Worm (Caenorhabditis elegans) whole organism, L1 larva: ENCODE data around the gene cee-1.

Experiments used
- Y116A8C.19 ChIP-seq: sonication (generic microtip); optimal IDR thresholded peaks from 2 replicates; lab custom pipeline; 2016; ENCODE audit warnings: missing compliant biosample characterization, missing genetic modification characterization, borderline replicate concordance
- aha-1 ChIP-seq: fragments of 150-350 bp; optimal IDR thresholded peaks from 2 replicates; lab custom pipeline; 2014; ENCODE audit warnings: missing biosample characterization, missing genetic modification characterization
- egl-13 ChIP-seq: sonication (generic microtip); optimal IDR thresholded peaks from 2 replicates; lab custom pipeline; 2016; ENCODE audit warnings: missing genotype, missing genetic modification reagents, missing genetic modification characterization, missing compliant biosample characterization
- nhr-20 ChIP-seq: sonication (generic microtip); optimal IDR thresholded peaks from 2 replicates; lab custom pipeline; 2016; ENCODE audit warnings: mild to moderate bottlenecking, missing genetic modification characterization, missing compliant biosample characterization
- nhr-28 ChIP-seq: fragments of 150-350 bp; optimal IDR thresholded peaks from 2 replicates; lab custom pipeline; 2014; ENCODE audit warnings: missing biosample characterization, missing genetic modification characterization
- skn-1 ChIP-seq: fragments of 150-350 bp; optimal IDR thresholded peaks from 2 replicates; lab custom pipeline; 2014; ENCODE audit warnings: missing biosample characterization, missing genetic modification characterization
- unc-30 ChIP-seq: sonication (generic microtip); optimal IDR thresholded peaks from 2 replicates; lab custom pipeline; 2017; ENCODE audit warnings: missing biosample characterization, missing genetic modification characterization
- unc-98 ChIP-seq: fragments of 200-800 bp; sonication (Bioruptor generic); IDR thresholded peaks from 2 replicates; pipeline ENCODE4 v1.3.6; 2022; ENCODE audit warnings: missing genetic modification characterization, missing compliant biosample characterization
- vab-15 ChIP-seq: sonication (generic microtip); optimal IDR thresholded peaks from 2 replicates; lab custom pipeline; 2017; ENCODE audit warnings: missing genotype, mild to moderate bottlenecking, missing genetic modification characterization, missing compliant biosample characterization
- ztf-11 ChIP-seq, 2 experiments: sonication (generic microtip); optimal IDR thresholded peaks; 2 replicates each; lab custom pipeline; 2016 to 2017; ENCODE audit warnings: missing genetic modification characterization in 2 of 2, missing biosample characterization in 1 of 2, missing compliant biosample characterization in 1 of 2

cee-1 gene

ce11 chrIII:4962886-4963285 is 50.4 kb downstream of the cee-1 start, which contains the start of gene C27F2.9 (continued):
- TF ChIP-seq aha-1 (tag; lab: Kevin White, UChicago) (peak; percentile 56), nhr-20 (tag; lab: Kevin White, UChicago) (peak; percentile 91), skn-1 (tag; lab: Kevin White, UChicago) (peak; percentile 91), nhr-28 (no peak), Y116A8C.19 (tag; lab: Kevin White, UChicago) (no peak), unc-30 (tag; lab: Kevin White, UChicago) (no peak), ztf-11 (tag; optimal IDR thresholded peaks at IDR 0.05; lab: Kevin White, UChicago) (peak in 1 of 2 experiments; percentile 83), egl-13 (tag; lab: Kevin White, UChicago) (peak; percentile 84), vab-15 (tag; lab: Kevin White, UChicago) (no peak), unc-98 (GFP tag; lab: Robert Waterston, UW) (no peak)
